Worm (Caenorhabditis elegans) whole organism, L2 larva: ENCODE data around the gene nduv-3.

ENCODE experiments used
- R02D3.7 ChIP-seq: fragments of 150-350 bp; optimal IDR thresholded peaks from 2 replicates; lab custom pipeline; 2014; ENCODE audit warnings: missing biosample characterization, missing genetic modification characterization
- aly-2 ChIP-seq: fragments of 150-350 bp; optimal IDR thresholded peaks from 2 replicates; lab custom pipeline; 2014; ENCODE audit warnings: missing biosample characterization, missing genetic modification characterization
- lin-11 ChIP-seq: fragments of 150-350 bp; sonication (generic microtip); optimal IDR thresholded peaks from 2 replicates; lab custom pipeline; 2014; ENCODE audit warnings: missing biosample characterization, missing genetic modification characterization, inconsistent platforms, mixed read lengths
- mab-5 ChIP-seq: fragments of 150-350 bp; optimal IDR thresholded peaks from 2 replicates; lab custom pipeline; 2014; ENCODE audit warnings: missing biosample characterization, missing genetic modification characterization
- nhr-11 ChIP-seq: fragments of 150-350 bp; optimal IDR thresholded peaks from 2 replicates; lab custom pipeline; 2014; ENCODE audit warnings: missing biosample characterization, missing genetic modification characterization
- unc-62 ChIP-seq: fragments of 150-350 bp; optimal IDR thresholded peaks from 2 replicates; lab custom pipeline; 2014; ENCODE audit warnings: missing biosample characterization, missing genetic modification reagents, missing genetic modification characterization

- TF ChIP-seq aly-2 (tag; lab: Kevin White, UChicago) (no peak), mab-5 (tag; lab: Kevin White, UChicago) (no peak), lin-11 (tag; lab: Kevin White, UChicago) (no peak), unc-62 (GFP tag; lab: Kevin White, UChicago) (no peak), R02D3.7 (tag; lab: Kevin White, UChicago) (no peak), nhr-11 (tag; lab: Kevin White, UChicago) (no peak)
These were observed 6.1 kb upstream of the nduv-3 start for ce11 chrIV:2634992-2635391.
